Fruit fly (Drosophila melanogaster) ovary, adult (tissue): ENCODE measurements around the gene Lcp65Aa.

ENCODE experiments used
- CG17801 ChIP-seq: fragments of 200-800 bp; optimal IDR thresholded peaks from 2 replicates; lab custom pipeline; 2019; ENCODE audit warnings: missing biosample characterization, mild to moderate bottlenecking, missing genetic modification characterization, moderate library complexity; ENCODE audit not compliant: partially characterized antibody

The Lcp65Aa gene

DNA sequence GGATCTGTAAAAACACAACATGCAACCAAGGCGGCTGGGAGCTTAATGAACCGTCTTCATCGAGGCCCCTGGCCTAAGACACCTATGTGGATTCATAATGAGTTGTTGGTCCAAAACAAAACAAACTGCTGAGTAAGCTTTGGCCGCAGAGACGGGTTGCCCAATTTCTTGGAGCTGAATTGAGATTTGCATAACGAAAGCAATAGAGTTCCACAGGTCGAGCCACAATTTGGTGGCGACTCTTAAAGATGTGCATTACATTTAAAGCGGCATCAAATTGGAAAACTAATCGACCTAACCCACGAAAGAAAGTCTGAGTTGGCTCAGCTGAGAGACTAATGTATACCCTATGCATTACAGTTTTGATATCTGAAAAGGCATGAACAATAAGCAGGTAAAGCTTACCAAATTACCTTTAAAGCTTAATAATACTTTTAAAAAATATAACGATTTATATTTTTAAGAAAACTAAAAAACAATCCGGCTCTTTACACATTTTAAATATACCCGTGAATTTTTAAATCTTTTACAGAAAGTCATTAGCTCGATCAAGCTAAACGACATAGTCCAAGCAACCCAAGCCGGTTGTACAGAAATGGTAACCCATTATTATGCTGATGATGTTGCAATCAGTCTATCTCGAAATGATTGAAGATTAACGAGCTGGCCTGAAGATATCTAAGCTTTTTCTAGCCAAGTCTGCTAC, 6.4 kb downstream of the Lcp65Aa start, which contains the start of gene CG13297:
Gene CG13297 (minus strand): TSS at position 51 of the 706 bp plus-strand sequence.
- TF ChIP-seq CG17801 = no peak

DNA sequence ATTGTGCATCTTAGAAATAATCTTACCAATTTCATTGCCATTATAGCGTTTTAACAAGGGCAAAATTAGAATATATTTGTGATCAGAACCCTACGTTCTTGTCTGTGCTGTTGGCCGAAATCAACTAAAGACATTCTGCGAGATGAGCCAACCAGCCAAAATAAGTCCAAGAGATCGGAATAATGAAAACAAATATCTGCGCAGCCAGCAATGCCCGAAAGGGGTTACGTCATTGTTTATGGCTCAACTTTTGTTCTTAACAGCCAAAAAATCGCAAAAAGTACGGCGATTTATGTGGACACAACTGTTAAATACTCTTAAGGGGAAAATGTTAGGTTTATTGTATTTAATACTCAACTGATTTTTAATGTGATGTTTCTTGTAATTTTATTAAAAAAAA, 7.4 kb downstream of the Lcp65Aa start, which contains the start of gene Cpr65Ay:
Gene Cpr65Ay (minus strand): TSS at position 101 of the 400 bp plus-strand sequence.
- no peak for TF ChIP-seq CG17801

DNA sequence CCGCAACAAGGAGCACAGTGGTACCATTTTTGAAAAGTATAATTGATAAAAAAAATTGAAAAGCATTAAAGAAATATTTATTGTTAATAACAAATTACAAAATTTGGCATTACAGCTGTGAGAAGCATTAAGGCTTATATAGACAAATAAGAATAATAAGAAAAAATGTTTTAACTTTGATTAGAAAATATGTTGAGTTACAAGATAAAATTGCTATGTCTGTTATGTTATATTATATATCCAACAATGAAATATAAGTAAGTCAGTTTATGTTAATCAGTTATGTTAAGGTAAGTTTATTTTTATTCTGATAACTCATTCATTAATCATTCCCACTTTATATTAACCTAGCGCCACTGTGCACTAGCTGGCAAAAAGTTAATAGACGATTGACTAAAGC, 8.8 kb downstream of the Lcp65Aa start:
- TF ChIP-seq CG17801 = no peak

DNA sequence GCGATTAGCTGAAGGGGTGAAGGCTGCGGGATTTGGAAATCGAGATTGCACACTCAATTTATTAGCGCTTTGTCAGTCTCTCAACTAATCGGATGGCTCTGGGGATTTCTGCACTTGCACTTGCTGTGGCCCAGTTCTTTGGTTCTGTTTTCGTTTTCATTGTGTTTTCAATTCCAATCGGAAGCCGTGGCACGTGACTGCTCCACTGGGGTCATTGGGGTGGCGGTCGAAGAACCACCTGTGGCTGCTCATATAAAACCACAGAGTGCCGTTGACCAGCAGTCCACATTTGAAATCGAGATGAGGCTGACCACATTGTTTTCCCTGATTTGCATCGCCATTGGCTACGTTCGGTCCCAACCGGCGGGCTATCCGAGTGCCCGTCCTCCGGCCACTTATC, 9.4 kb downstream of the Lcp65Aa start, which contains the start of gene Cpr65Az:
Gene Cpr65Az (plus strand): TSS at position 301 of the 400 bp plus-strand sequence.
- no peak for TF ChIP-seq CG17801

DNA sequence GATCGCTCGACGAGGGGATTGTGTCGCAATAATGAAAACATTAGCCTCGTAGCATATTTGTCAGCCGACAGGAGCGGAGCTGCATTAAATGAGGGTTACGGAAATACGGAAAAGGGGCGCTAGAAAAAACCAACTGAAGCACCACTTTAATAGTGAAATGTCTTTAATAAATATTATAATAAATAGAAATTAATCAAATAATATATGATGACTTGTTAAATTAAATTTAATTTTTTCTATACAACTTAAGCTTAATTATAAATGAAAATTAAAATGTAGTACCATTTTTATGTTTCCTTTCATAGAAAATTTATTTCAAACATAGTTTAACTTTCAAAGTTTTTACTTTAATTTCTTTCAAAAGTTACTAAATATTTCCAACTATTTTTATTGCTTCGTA, 10.9 kb downstream of the Lcp65Aa start:
- no peak for TF ChIP-seq CG17801

DNA sequence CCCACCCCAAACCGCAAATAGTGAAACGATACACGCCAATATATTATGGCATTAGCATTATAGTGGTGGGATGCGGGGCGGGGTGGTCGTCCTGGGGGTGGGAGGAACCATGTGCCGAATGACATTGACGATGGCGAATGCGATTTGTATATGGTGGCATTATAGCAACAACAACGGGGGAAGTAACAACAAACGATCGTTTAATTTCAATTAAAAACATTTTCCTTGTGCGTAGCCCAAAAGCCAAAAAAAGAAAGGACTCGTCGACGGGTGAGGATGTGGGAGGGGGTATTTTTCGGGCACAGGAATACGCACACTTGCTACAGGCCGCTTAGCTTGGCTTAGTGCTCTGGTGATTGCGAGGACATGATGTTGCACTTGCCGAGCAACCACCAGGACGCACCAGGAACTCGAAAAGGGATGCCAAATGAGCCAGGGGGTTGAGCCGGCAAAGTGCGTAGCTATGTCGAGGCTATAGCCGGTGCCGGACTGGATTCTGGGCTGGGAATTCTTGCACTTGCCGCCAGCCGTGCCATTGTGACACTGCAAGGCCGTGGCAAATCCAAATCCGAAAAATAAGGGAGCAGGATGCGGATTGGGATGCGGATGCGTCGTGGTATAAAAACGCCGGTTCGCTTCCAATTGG, 11.5 kb downstream of the Lcp65Aa start, which contains the start of gene Prdm13:
Gene Prdm13 (plus strand): TSS at position 645 of the 646 bp plus-strand sequence.
- TF ChIP-seq CG17801 = no peak

DNA sequence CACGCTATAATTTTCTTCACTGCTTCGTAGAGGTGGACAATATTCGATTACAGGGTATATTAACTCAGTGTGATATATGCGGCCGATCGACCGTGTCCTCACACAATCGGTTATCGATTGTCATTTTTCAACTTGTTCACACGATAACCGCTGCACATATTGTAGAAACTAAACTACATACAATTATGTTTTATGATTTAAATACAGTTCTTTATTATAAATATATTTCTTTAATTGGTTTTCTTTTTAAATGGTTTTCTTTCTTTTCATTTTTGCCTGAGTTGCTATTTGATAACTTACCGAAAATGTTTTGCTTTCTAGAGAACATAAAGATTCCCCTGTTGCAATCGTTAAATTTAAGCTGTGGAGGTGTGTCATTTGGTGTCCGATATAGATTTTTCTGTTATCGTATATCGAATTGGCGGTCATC, 22.7 kb downstream of the Lcp65Aa start, which contains the start of the genes fmt and CG7376:
Gene fmt (minus strand): TSS at position 55 of the 430 bp plus-strand sequence.
Gene CG7376 (plus strand): TSS at position 423 of the 430 bp plus-strand sequence.
- TF ChIP-seq CG17801 = peak; percentile 36

DNA sequence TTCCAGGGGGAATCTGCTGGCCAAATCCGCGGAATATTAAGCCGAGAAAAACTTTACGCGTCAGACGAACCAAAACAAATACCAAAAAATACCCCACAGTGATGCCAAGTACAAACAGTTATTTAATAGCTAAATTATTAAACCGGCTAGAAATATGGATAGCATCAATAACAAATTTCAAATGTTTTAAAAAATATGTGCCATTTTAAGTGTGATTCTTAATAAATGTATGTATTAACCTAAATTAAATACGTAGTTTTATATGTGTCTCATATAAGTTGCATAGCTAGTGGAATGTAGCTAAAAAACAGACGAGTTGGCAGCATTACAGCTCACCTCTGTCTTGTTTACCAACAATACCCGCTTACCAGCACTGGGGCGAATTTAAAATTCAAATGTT, 30.7 kb downstream of the Lcp65Aa start, which contains the start of gene CG10274:
Gene CG10274 (minus strand): TSS at position 54 of the 400 bp plus-strand sequence.
- TF ChIP-seq CG17801 = peak; percentile 61

DNA sequence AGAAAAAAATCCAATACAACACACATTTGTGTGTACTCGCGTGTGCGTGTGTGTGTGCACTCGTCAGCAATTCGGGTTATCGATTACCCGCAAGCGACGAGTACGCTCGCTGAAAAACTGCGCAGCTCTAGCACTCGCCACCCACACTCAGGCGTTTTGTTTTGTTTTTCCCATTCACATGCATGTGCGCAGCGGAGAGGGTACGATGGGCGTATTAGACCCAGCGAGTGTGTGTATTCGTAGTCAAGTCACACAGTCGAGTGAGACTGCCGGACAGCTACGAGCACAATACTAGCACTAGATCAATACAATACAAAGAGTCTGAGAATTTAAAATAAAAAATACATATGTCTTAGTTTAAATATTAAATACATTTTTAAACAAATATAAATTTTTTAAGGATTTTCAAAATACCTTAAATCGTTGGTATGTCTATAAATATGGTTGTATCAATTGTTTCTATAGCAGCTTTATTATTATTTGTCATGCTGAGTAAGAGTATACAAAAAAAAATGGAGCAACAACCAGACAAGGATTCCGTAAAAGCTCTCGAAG, 33.9 kb downstream of the Lcp65Aa start, which contains the start of the genes D19B and CG43293:
Gene D19B (minus strand): TSS at position 37 of the 555 bp plus-strand sequence.
Gene CG43293 (plus strand): TSS at position 306 of the 555 bp plus-strand sequence.
- peak; percentile 69 for TF ChIP-seq CG17801

DNA sequence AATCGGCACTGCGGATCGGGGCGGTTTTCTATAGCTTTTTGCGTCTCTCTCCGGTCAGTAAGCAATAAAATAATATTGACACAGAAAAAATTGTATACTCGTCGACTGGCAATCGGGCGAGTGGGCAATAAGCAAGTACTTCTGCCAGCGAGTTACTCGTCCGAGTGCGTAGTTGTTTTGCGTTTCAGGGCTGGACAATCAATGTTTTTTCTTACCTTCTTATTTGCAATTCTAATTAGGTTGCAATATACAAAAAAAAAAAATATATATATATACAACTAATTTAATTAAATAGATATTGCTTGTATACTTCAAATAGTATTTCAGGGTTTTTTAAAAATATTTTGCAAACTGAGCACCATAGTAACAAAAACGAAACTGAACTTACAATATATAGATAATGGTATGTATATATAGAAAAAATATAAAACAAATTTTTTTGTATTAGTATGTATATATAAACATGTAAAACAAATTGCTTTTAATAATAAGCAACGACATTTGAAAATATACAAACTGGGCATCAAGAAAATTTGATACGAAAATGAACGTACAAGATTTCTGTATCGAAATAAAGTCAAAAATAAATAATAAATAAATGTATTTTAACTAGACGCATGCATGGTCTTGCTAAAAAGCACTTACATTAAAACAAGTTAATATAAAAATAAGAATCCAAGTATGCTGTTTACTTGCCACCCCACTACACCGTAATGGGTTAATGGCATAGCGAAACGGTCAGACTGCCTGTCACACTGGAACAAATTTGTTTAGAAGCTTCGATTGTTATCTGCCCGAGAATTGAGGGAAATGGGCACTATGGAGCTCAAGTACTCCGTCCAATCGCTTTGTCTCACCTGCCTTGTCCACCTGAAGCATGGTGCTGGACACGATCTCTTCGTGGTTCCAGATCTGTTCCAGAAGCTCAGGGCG, 38.2 kb downstream of the Lcp65Aa start, which contains the start of the genes D19A and CG7386:
Gene D19A (minus strand): TSS at position 129 of the 933 bp plus-strand sequence.
Gene CG7386 (plus strand): TSS at position 751 of the 933 bp plus-strand sequence.
- peak; percentile 63 for TF ChIP-seq CG17801

DNA sequence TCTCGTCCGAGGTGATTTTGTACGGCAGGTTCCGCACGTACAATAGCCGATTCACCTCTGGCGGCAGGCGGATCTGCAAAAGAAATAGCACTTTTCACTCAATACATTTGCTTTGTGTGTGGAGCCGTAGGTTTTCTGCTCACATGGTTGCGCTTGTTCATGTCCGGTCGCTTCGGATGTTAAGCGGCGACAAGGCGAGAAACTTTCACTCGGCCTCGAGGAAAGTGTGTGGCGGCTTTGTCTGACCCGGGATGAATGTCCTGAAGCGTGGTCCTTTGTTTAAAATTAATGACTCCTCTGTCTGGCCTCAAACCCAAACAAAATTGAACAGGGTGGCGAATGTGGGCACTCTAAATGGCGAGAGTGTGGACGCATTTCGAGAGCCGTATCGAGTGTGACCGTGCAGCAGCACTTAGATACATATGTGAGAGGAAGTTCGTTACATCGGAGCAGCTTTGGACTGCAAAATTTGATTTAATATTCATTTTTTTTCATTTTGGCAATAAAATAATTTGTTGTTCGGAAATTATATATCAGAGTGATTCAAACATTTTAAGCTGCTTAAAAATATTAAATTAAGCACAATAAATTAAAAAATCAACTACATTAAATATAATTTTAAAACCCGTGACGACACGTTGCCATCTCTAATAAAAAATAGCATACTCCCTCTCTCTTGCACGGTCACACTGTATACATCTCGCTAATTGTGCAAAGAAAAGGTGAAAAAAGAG, 41.9 kb downstream of the Lcp65Aa start, which contains the start of the genes Sf3b6 and Tnpo:
Gene Sf3b6 (minus strand): TSS at position 358 of the 734 bp plus-strand sequence.
Gene Tnpo (plus strand): TSS at position 659 of the 734 bp plus-strand sequence.
- peak; percentile 77 for TF ChIP-seq CG17801

DNA sequence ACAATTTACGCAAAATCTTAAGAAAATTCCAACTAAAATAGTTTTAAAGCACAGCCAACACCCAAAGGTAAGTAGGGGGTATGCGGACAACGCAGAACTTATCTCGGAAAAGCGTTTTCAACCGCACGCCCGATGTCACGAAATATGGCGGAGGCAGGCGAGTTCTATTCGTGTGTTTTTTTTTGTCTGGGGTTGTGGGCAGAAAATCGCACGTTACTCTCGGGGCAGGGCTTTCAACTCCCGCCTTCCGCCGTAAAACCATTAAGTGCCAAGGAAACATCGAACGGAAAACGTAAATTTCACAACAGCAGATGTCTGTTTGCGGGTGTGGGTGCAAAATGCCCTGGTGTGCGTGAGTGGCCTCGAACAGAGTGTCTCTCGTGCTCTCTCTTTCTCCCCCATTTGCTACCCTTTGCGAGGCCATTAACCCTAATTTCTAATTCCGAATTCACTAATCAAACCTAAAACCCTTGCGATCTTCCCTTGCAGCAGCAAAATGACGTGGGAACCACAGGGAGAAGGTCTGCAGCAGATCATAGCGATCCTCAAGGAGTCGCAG, 42.5 kb downstream of the Lcp65Aa start:
- no peak for TF ChIP-seq CG17801

DNA sequence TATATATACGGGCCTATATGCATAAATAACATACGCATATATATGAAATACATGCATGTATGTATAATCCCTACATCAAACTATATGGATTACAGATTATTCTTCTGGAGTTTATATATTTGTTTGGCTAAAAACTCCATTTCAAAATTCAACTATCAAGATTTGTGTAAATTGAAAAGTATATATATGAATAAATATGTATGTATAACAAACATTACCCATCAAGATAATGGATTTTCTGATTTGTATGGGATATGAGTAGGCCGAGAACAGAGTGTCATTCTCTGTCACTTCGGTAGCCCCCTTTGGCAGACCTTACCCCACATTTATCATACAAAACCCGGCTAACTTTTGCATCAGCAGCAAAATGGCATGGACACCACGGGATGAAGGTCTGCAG, 49.1 kb downstream of the Lcp65Aa start, which contains the start of gene CG8219:
Gene CG8219 (plus strand): TSS at position 301 of the 400 bp plus-strand sequence.
- no peak for TF ChIP-seq CG17801
